Fruit fly (Drosophila melanogaster) whole organism, adult: ENCODE measurements around the gene ksh.

ENCODE experiments used
- CG12768 ChIP-seq: fragments of 200-800 bp; sonication (Bioruptor generic); optimal IDR thresholded peaks from 2 replicates; lab custom pipeline; 2017; ENCODE audit warnings: missing biosample characterization, missing genetic modification characterization, mild to moderate bottlenecking, moderate library complexity, missing genetic modification reagents
- CG5204 ChIP-seq: fragments of 200-800 bp; sonication (Bioruptor generic); optimal IDR thresholded peaks from 2 replicates; lab custom pipeline; 2016; ENCODE audit warnings: missing biosample characterization, missing genetic modification characterization
- Crg-1 ChIP-seq: fragments of 200-800 bp; sonication (Bioruptor generic); optimal IDR thresholded peaks from 2 replicates; lab custom pipeline; 2016; ENCODE audit warnings: missing biosample characterization, missing genetic modification characterization
- Hr96 ChIP-seq: fragments of 200-800 bp; sonication (Bioruptor generic); optimal IDR thresholded peaks from 2 replicates; lab custom pipeline; 2016; ENCODE audit warnings: missing biosample characterization, missing genetic modification characterization
- kay ChIP-seq: fragments of 200-800 bp; sonication (Bioruptor generic); peaks from one replicate; lab custom pipeline; 2016; ENCODE audit warnings: missing biosample characterization, missing genetic modification characterization, borderline replicate concordance
- ovo ChIP-seq: fragments of 200-800 bp; sonication (Bioruptor generic); optimal IDR thresholded peaks from 2 replicates; lab custom pipeline; 2016; ENCODE audit warnings: missing biosample characterization, missing genetic modification characterization

DNA sequence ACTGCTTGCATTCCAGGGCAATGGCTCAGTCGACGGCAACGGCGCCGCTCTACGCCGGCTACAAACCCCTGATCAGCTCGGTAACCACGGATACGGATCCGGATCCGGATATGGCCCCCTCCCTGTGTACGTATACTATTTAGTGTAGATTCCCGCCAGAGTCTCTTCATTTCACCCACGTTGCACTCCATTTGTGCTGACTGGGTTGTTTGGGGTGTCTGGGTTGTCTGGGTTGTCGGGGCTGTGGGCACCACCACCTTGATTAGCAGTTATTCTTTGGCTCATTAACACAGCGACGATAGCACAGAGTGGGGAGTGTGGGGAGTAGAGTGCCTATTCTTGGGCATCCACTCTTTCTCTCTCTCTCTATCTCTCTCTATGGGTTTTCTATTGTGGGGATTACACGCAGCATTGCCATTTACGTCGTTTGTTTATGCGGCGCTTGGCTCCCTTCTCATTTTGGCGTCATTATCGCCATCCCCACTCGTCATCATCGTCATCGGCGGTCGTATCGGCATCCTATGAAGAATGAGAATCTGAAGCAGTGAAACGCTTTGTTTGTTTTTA, 4.0 kb upstream of the ksh start:
- TF ChIP-seq Hr96 (GFP tag; lab: Kevin White, UChicago) (no peak), Crg-1 (GFP tag; lab: Kevin White, UChicago) (no peak), CG12768 (no peak), kay (GFP tag; lab: Kevin White, UChicago) (no peak), CG5204 (GFP tag; lab: Kevin White, UChicago) (no peak), ovo (no peak)
